Worm (Caenorhabditis elegans) whole organism, L1 larva: ENCODE measurements around the gene B0554.7.

Source experiments
- C04F5.9 ChIP-seq: sonication (generic microtip); optimal IDR thresholded peaks from 2 replicates; lab custom pipeline; 2016; ENCODE audit warnings: missing genetic modification characterization, missing compliant biosample characterization
- C16A3.4 ChIP-seq: fragments of 150-350 bp; optimal IDR thresholded peaks from 2 replicates; lab custom pipeline; 2014; ENCODE audit warnings: missing biosample characterization, missing genetic modification characterization
- C34B4.2 ChIP-seq: sonication (generic microtip); optimal IDR thresholded peaks from 2 replicates; lab custom pipeline; 2017; ENCODE audit warnings: mild to moderate bottlenecking, missing genetic modification characterization, missing compliant biosample characterization
- F16B12.6 ChIP-seq: fragments of 150-350 bp; optimal IDR thresholded peaks from 2 replicates; lab custom pipeline; 2014; ENCODE audit warnings: missing biosample characterization, missing genetic modification characterization
- Y116A8C.19 ChIP-seq: sonication (generic microtip); optimal IDR thresholded peaks from 2 replicates; lab custom pipeline; 2016; ENCODE audit warnings: missing compliant biosample characterization, missing genetic modification characterization, borderline replicate concordance
- alr-1 ChIP-seq: fragments of 200-800 bp; sonication (Bioruptor generic); optimal IDR thresholded peaks from 2 replicates; lab custom pipeline; 2018; ENCODE audit warnings: borderline replicate concordance, mild to moderate bottlenecking, missing genetic modification characterization, missing compliant biosample characterization
- aly-2 ChIP-seq: fragments of 150-350 bp; optimal IDR thresholded peaks from 2 replicates; lab custom pipeline; 2014; ENCODE audit warnings: missing biosample characterization, missing genetic modification characterization
- ama-1 ChIP-seq: fragments of 150-350 bp; optimal IDR thresholded peaks from 2 replicates; lab custom pipeline; 2014
- ceh-8 ChIP-seq: fragments of 200-800 bp; sonication (Bioruptor generic); optimal IDR thresholded peaks from 2 replicates; lab custom pipeline; 2018; ENCODE audit warnings: mild to moderate bottlenecking, missing genetic modification characterization, moderate library complexity, missing compliant biosample characterization
- ceh-82 ChIP-seq, 3 experiments: fragments of 150-350 bp in 1 of 3; sonication (generic microtip) in 2 of 3; optimal IDR thresholded peaks; 2 replicates each; lab custom pipeline; 2014 to 2017; ENCODE audit warnings: missing biosample characterization in 3 of 3, missing genetic modification characterization in 3 of 3
- ceh-90 ChIP-seq: sonication (generic microtip); optimal IDR thresholded peaks from 2 replicates; lab custom pipeline; 2016; ENCODE audit warnings: missing genetic modification characterization, missing compliant biosample characterization
- ces-1 ChIP-seq: fragments of 150-350 bp; optimal IDR thresholded peaks from 2 replicates; lab custom pipeline; 2014; ENCODE audit warnings: missing biosample characterization, missing genetic modification reagents, missing genetic modification characterization
- efl-1 ChIP-seq, 4 experiments: fragments of 150-350 bp; optimal IDR thresholded peaks in 3 of 4; peaks in 1 of 4; 1 replicate in 1 of 4; 2 replicates in 3 of 4; lab custom pipeline; 2014; ENCODE audit warnings: missing biosample characterization in 2 of 4, missing genetic modification characterization in 2 of 4, missing genetic modification reagents in 2 of 4
- egl-13 ChIP-seq: sonication (generic microtip); optimal IDR thresholded peaks from 2 replicates; lab custom pipeline; 2016; ENCODE audit warnings: missing genotype, missing genetic modification reagents, missing genetic modification characterization, missing compliant biosample characterization
- egl-27 ChIP-seq, 2 experiments: fragments of 150-350 bp in 1 of 2; sonication (generic microtip); optimal IDR thresholded peaks; 3 replicates each; lab custom pipeline; 2017 to 2018; ENCODE audit warnings: missing biosample characterization in 2 of 2, missing genetic modification characterization in 2 of 2, missing genetic modification reagents in 2 of 2
- elt-2 ChIP-seq: sonication (generic microtip); optimal IDR thresholded peaks from 2 replicates; lab custom pipeline; 2016; ENCODE audit warnings: missing genetic modification characterization, mild to moderate bottlenecking, inconsistent platforms, missing compliant biosample characterization, missing genetic modification reagents
- elt-3 ChIP-seq, 6 experiments: fragments of 150-350 bp in 1 of 6; sonication (generic microtip); optimal IDR thresholded peaks; 2 replicates each; lab custom pipeline; 2017 to 2018; ENCODE audit warnings: missing biosample characterization in 6 of 6, missing genetic modification characterization in 6 of 6, inconsistent platforms in 1 of 6
- ets-5 ChIP-seq: fragments of 200-800 bp; sonication (Bioruptor generic); IDR thresholded peaks from 2 replicates; pipeline ENCODE4 v1.3.6; 2022; ENCODE audit warnings: missing genetic modification characterization, missing compliant biosample characterization
- fkh-10 ChIP-seq: sonication (generic microtip); optimal IDR thresholded peaks from 2 replicates; lab custom pipeline; 2017; ENCODE audit warnings: missing biosample characterization, missing genetic modification reagents, missing genetic modification characterization
- fkh-4 ChIP-seq: sonication (generic microtip); optimal IDR thresholded peaks from 2 replicates; lab custom pipeline; 2016; ENCODE audit warnings: missing compliant biosample characterization, missing genetic modification characterization, borderline replicate concordance
- grh-1 ChIP-seq: fragments of 200-800 bp; sonication (Bioruptor generic); IDR thresholded peaks from 2 replicates; pipeline ENCODE4 v1.3.6; 2022; ENCODE audit warnings: missing genetic modification reagents, missing genetic modification characterization, missing compliant biosample characterization
- hlh-4 ChIP-seq: sonication (generic microtip); optimal IDR thresholded peaks from 2 replicates; lab custom pipeline; 2016; ENCODE audit warnings: mild to moderate bottlenecking, missing genetic modification characterization, missing compliant biosample characterization
- hpl-2 ChIP-seq: fragments of 150-350 bp; optimal IDR thresholded peaks from 2 replicates; lab custom pipeline; 2014; ENCODE audit warnings: missing biosample characterization, missing genetic modification reagents, missing genetic modification characterization
- irx-1 ChIP-seq: sonication (generic microtip); optimal IDR thresholded peaks from 2 replicates; lab custom pipeline; 2016; ENCODE audit warnings: missing genetic modification characterization, missing compliant biosample characterization
- isw-1 ChIP-seq: fragments of 200-800 bp; sonication (Bioruptor generic); IDR thresholded peaks from 2 replicates; pipeline ENCODE4 v1.3.6; 2022; ENCODE audit warnings: missing genetic modification characterization, missing compliant biosample characterization
- lin-13 ChIP-seq: fragments of 150-350 bp; optimal IDR thresholded peaks from 2 replicates; lab custom pipeline; 2014; ENCODE audit warnings: missing biosample characterization, missing genetic modification reagents, missing genetic modification characterization
- lin-14 ChIP-seq: fragments of 200-800 bp; sonication (Bioruptor generic); optimal IDR thresholded peaks from 2 replicates; lab custom pipeline; 2018; ENCODE audit warnings: mild to moderate bottlenecking, missing genetic modification characterization, moderate library complexity, missing compliant biosample characterization
- lin-35 ChIP-seq, 2 experiments: fragments of 150-350 bp; optimal IDR thresholded peaks; 2 replicates each; lab custom pipeline; 2014; ENCODE audit warnings: missing biosample characterization in 2 of 2, missing genetic modification characterization in 2 of 2, missing genetic modification reagents in 2 of 2
- lin-39 ChIP-seq: fragments of 150-350 bp; optimal IDR thresholded peaks from 2 replicates; lab custom pipeline; 2014; ENCODE audit warnings: missing biosample characterization, missing genetic modification reagents, missing genetic modification characterization
- lir-3 ChIP-seq: sonication (generic microtip); optimal IDR thresholded peaks from 2 replicates; lab custom pipeline; 2016; ENCODE audit warnings: mild to moderate bottlenecking, missing genetic modification characterization, moderate library complexity, missing compliant biosample characterization; ENCODE audit not compliant: poor library complexity
- lsy-2 ChIP-seq, 2 experiments: fragments of 150-350 bp; optimal IDR thresholded peaks; 2 replicates each; lab custom pipeline; 2014; ENCODE audit warnings: missing biosample characterization in 2 of 2, missing genetic modification characterization in 2 of 2
- mep-1 ChIP-seq: fragments of 150-350 bp; optimal IDR thresholded peaks from 2 replicates; lab custom pipeline; 2014; ENCODE audit warnings: missing biosample characterization, missing genetic modification characterization
- nhr-12 ChIP-seq: sonication (generic microtip); optimal IDR thresholded peaks from 2 replicates; lab custom pipeline; 2017; ENCODE audit warnings: missing biosample characterization, missing genetic modification characterization
- nhr-20 ChIP-seq: sonication (generic microtip); optimal IDR thresholded peaks from 2 replicates; lab custom pipeline; 2016; ENCODE audit warnings: mild to moderate bottlenecking, missing genetic modification characterization, missing compliant biosample characterization
- nhr-237 ChIP-seq: fragments of 150-350 bp; optimal IDR thresholded peaks from 2 replicates; lab custom pipeline; 2014; ENCODE audit warnings: missing biosample characterization, missing genetic modification characterization
- nhr-71 ChIP-seq: sonication (generic microtip); optimal IDR thresholded peaks from 2 replicates; lab custom pipeline; 2016; ENCODE audit warnings: mild to moderate bottlenecking, missing genetic modification characterization, moderate library complexity, missing compliant biosample characterization
- nhr-76 ChIP-seq: sonication (generic microtip); optimal IDR thresholded peaks from 2 replicates; lab custom pipeline; 2017; ENCODE audit warnings: missing biosample characterization, missing genetic modification characterization
- nhr-77 ChIP-seq: fragments of 150-350 bp; optimal IDR thresholded peaks from 2 replicates; lab custom pipeline; 2014; ENCODE audit warnings: missing biosample characterization, missing genetic modification characterization
- nhr-85 ChIP-seq: sonication (generic microtip); peaks from one replicate; lab custom pipeline; 2016; ENCODE audit warnings: missing genetic modification characterization, inconsistent platforms, missing compliant biosample characterization
- pag-3 ChIP-seq: sonication (generic microtip); optimal IDR thresholded peaks from 2 replicates; lab custom pipeline; 2017; ENCODE audit warnings: missing genetic modification characterization, mild to moderate bottlenecking, missing compliant biosample characterization, antibody characterized with exemption, borderline replicate concordance; ENCODE audit not compliant: insufficient read depth
- pax-3 ChIP-seq: fragments of 200-800 bp; sonication (Bioruptor generic); optimal IDR thresholded peaks from 2 replicates; lab custom pipeline; 2018; ENCODE audit warnings: mild to moderate bottlenecking, missing genetic modification characterization, moderate library complexity, missing compliant biosample characterization
- pqm-1 ChIP-seq: sonication (generic microtip); optimal IDR thresholded peaks from 3 replicates; lab custom pipeline; 2017; ENCODE audit warnings: missing biosample characterization, missing genetic modification characterization
- skn-1 ChIP-seq: fragments of 150-350 bp; optimal IDR thresholded peaks from 2 replicates; lab custom pipeline; 2014; ENCODE audit warnings: missing biosample characterization, missing genetic modification characterization
- sox-4 ChIP-seq: sonication (generic microtip); optimal IDR thresholded peaks from 2 replicates; lab custom pipeline; 2016; ENCODE audit warnings: missing genetic modification characterization, missing compliant biosample characterization
- sup-37 ChIP-seq: fragments of 200-800 bp; sonication (Bioruptor generic); optimal IDR thresholded peaks from 2 replicates; lab custom pipeline; 2018; ENCODE audit warnings: mild to moderate bottlenecking, missing genetic modification characterization, missing compliant biosample characterization
- tbx-2 ChIP-seq: sonication (generic microtip); optimal IDR thresholded peaks from 2 replicates; lab custom pipeline; 2016; ENCODE audit warnings: missing genetic modification characterization, missing compliant biosample characterization
- tlp-1 ChIP-seq: fragments of 150-350 bp; optimal IDR thresholded peaks from 2 replicates; lab custom pipeline; 2014; ENCODE audit warnings: missing biosample characterization, missing genetic modification characterization
- unc-30 ChIP-seq: sonication (generic microtip); optimal IDR thresholded peaks from 2 replicates; lab custom pipeline; 2017; ENCODE audit warnings: missing biosample characterization, missing genetic modification characterization
- unc-86 ChIP-seq: sonication (generic microtip); optimal IDR thresholded peaks from 2 replicates; lab custom pipeline; 2016; ENCODE audit warnings: missing genetic modification characterization, missing compliant biosample characterization
- unc-98 ChIP-seq: fragments of 200-800 bp; sonication (Bioruptor generic); IDR thresholded peaks from 2 replicates; pipeline ENCODE4 v1.3.6; 2022; ENCODE audit warnings: missing genetic modification characterization, missing compliant biosample characterization
- zip-4 ChIP-seq: fragments of 200-800 bp; sonication (Bioruptor generic); optimal IDR thresholded peaks from 2 replicates; lab custom pipeline; 2018; ENCODE audit warnings: mild to moderate bottlenecking, missing genetic modification characterization, moderate library complexity, missing compliant biosample characterization
- ztf-11 ChIP-seq, 2 experiments: sonication (generic microtip); optimal IDR thresholded peaks; 2 replicates each; lab custom pipeline; 2016 to 2017; ENCODE audit warnings: missing genetic modification characterization in 2 of 2, missing biosample characterization in 1 of 2, missing compliant biosample characterization in 1 of 2

The B0554.7 gene

DNA sequence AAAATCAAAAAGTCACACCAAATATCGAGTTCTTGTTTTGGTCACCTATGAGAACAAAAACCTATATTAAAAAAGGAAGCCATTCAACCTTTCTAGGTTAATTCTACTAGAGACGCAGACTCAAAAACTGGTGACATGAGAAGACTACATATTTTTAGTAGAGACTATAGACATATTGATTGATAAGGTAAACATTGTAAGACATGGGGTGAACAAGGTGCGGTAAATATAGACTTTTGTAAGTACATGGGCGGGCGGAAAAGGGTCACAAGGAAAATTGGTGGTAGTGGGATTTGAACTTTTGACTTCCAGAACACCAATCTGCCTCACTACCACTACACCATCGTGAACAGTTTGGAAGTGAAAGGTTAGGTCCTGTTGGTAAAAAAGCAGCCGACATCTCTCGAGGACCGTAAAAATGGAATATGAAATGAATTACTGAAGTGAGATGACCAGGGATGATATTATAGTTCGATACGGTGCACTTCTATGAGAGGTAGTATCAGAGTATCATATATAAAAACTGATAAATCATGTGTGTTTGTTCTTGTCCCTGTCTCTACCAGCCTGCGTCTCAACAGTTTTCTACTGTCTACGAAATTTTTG lies 43.6 kb upstream of the B0554.7 start, which contains the start of gene nhr-212:
Gene nhr-212 (plus strand): TSS at position 573 of the 606 bp plus-strand sequence.
- TF ChIP-seq unc-30 (tag; lab: Kevin White, UChicago) (no peak), nhr-76 (tag; lab: Kevin White, UChicago) (no peak), hpl-2 (no peak), hlh-4 (tag; lab: Kevin White, UChicago) (no peak), fkh-10 (GFP tag; lab: Kevin White, UChicago) (no peak), nhr-20 (tag; lab: Kevin White, UChicago) (peak; percentile 55), ama-1 (no peak), ceh-90 (no peak), elt-3 (tag; optimal IDR thresholded peaks at IDR 0.05; lab: Kevin White, UChicago) (no peak), C34B4.2 (tag; lab: Kevin White, UChicago) (no peak), efl-1 (optimal IDR thresholded peaks at IDR 0.05; lab: Kevin White, UChicago) (no peak), efl-1 (GFP tag; optimal IDR thresholded peaks at IDR 0.05 in 1 of 2; lab: Kevin White, UChicago) (peak in 1 of 2 experiments; percentile 71), pax-3 (tag; lab: Kevin White, UChicago) (no peak), nhr-12 (tag; lab: Kevin White, UChicago) (no peak), unc-98 (GFP tag; lab: Robert Waterston, UW) (no peak), nhr-237 (tag; lab: Kevin White, UChicago) (no peak), lir-3 (no peak), grh-1 (GFP tag; lab: Robert Waterston, UW) (no peak), mep-1 (no peak), alr-1 (tag; lab: Kevin White, UChicago) (no peak), sup-37 (GFP tag; lab: Kevin White, UChicago) (no peak), ceh-8 (GFP tag; lab: Kevin White, UChicago) (no peak), C04F5.9 (tag; lab: Kevin White, UChicago) (no peak), elt-2 (tag; lab: Kevin White, UChicago) (peak; percentile 42), C16A3.4 (tag; lab: Kevin White, UChicago) (no peak), egl-27 (tag; optimal IDR thresholded peaks at IDR 0.05; lab: Kevin White, UChicago) (no peak), Y116A8C.19 (tag; lab: Kevin White, UChicago) (no peak), zip-4 (GFP tag; lab: Kevin White, UChicago) (no peak), lin-14 (GFP tag; lab: Kevin White, UChicago) (peak; percentile 73), aly-2 (tag; lab: Kevin White, UChicago) (no peak), lin-35 (GFP tag; optimal IDR thresholded peaks at IDR 0.05; lab: Kevin White, UChicago) (peak in 1 of 2 experiments; percentile 53), sox-4 (no peak), lin-39 (no peak), lin-13 (GFP tag; lab: Kevin White, UChicago) (no peak), fkh-4 (tag; lab: Kevin White, UChicago) (no peak), skn-1 (tag; lab: Kevin White, UChicago) (no peak), ceh-82 (tag; optimal IDR thresholded peaks at IDR 0.05; lab: Kevin White, UChicago) (no peak), ztf-11 (tag; optimal IDR thresholded peaks at IDR 0.05; lab: Kevin White, UChicago) (no peak), tlp-1 (no peak), lsy-2 (tag; optimal IDR thresholded peaks at IDR 0.05; lab: Kevin White, UChicago) (peak in 1 of 2 experiments; percentile 3), unc-86 (tag; lab: Kevin White, UChicago) (no peak), tbx-2 (tag; lab: Kevin White, UChicago) (peak; percentile 9), ces-1 (no peak), ets-5 (no peak), pqm-1 (tag; lab: Kevin White, UChicago) (no peak), pag-3 (tag; lab: Kevin White, UChicago) (no peak), nhr-71 (tag; lab: Kevin White, UChicago) (peak; percentile 36), F16B12.6 (no peak), egl-13 (tag; lab: Kevin White, UChicago) (no peak), nhr-77 (tag; lab: Kevin White, UChicago) (peak; percentile 57), irx-1 (tag; lab: Kevin White, UChicago) (no peak), nhr-85 (peak; percentile 63), isw-1 (no peak)
